Fruit fly (Drosophila melanogaster) whole organism, pupa: ENCODE measurements around the gene Papst2.

Experiments
- CG10348 ChIP-seq: fragments of 200-800 bp; sonication (Bioruptor generic); IDR thresholded peaks from 2 replicates; pipeline ENCODE4 v1.3.6; 2022; ENCODE audit warnings: missing biosample characterization, missing genetic modification characterization
- CG12605 ChIP-seq: fragments of 200-800 bp; sonication (Bioruptor generic); IDR thresholded peaks from 2 replicates; pipeline ENCODE4 v1.3.6; 2022; ENCODE audit warnings: missing biosample characterization, missing genetic modification characterization
- CG13204 ChIP-seq: fragments of 200-800 bp; sonication (Bioruptor generic); optimal IDR thresholded peaks from 2 replicates; lab custom pipeline; 2018; ENCODE audit warnings: missing biosample characterization, mild to moderate bottlenecking, missing genetic modification characterization, moderate library complexity
- CG15710 ChIP-seq: fragments of 200-800 bp; sonication (Bioruptor generic); optimal IDR thresholded peaks from 2 replicates; lab custom pipeline; 2018; ENCODE audit warnings: missing biosample characterization, mild to moderate bottlenecking, missing genetic modification characterization, moderate library complexity
- CG34367 ChIP-seq: fragments of 200-800 bp; sonication (Bioruptor generic); optimal IDR thresholded peaks from 2 replicates; lab custom pipeline; 2018; ENCODE audit warnings: missing biosample characterization, mild to moderate bottlenecking, missing genetic modification characterization
- CG4496 ChIP-seq: fragments of 200-800 bp; sonication (Bioruptor generic); IDR thresholded peaks from 3 replicates; pipeline ENCODE4 v1.3.6; 2022; ENCODE audit warnings: missing biosample characterization, missing genetic modification characterization
- CG9948 ChIP-seq: fragments of 200-800 bp; sonication (Bioruptor generic); optimal IDR thresholded peaks from 2 replicates; lab custom pipeline; 2018; ENCODE audit warnings: missing biosample characterization, mild to moderate bottlenecking, missing genetic modification characterization, moderate library complexity
- EcR ChIP-seq: fragments of 200-800 bp; sonication (Bioruptor generic); optimal IDR thresholded peaks from 3 replicates; lab custom pipeline; 2019; ENCODE audit warnings: missing biosample characterization, missing genetic modification characterization, mild to moderate bottlenecking, moderate library complexity, missing genetic modification reagents
- Pif1A ChIP-seq: fragments of 200-800 bp; sonication (Bioruptor generic); optimal IDR thresholded peaks from 3 replicates; lab custom pipeline; 2016; ENCODE audit warnings: missing biosample characterization, missing genetic modification characterization
- Snoo ChIP-seq: fragments of 200-800 bp; sonication (Bioruptor generic); optimal IDR thresholded peaks from 3 replicates; lab custom pipeline; 2017; ENCODE audit warnings: missing biosample characterization, mild to moderate bottlenecking, missing genetic modification characterization, inconsistent platforms
- gl ChIP-seq: fragments of 200-800 bp; sonication (Bioruptor generic); optimal IDR thresholded peaks from 2 replicates; lab custom pipeline; 2018; ENCODE audit warnings: missing biosample characterization, mild to moderate bottlenecking, missing genetic modification characterization
- rn ChIP-seq: fragments of 200-800 bp; sonication (Bioruptor generic); IDR thresholded peaks from 2 replicates; pipeline ENCODE4 v1.3.6; 2022; ENCODE audit warnings: missing biosample characterization, missing genetic modification characterization

DNA sequence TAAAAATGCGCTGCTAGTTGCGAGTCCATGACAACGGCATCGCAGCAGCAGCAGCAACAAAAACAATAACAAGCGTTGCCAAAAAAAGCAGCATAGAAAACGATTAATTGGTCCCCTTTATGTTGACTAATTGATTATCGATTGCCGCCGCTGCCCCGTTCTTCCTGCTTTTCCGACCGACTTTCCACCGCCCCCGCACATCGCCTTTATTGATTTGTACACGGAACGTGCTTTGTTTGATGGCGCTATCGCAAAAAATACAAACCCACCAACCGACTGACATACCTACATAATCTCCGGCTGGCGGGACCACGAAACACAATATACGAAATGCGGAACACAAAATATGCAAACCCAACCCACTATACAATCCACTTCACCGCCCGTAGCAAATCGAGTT, 8.9 kb downstream of the Papst2 start:
- TF ChIP-seq CG10348 (GFP tag; lab: Robert Waterston, UW), result no peak
- no peak for TF ChIP-seq CG34367 (tag; lab: Kevin White, UChicago)
- TF ChIP-seq CG15710 (tag; lab: Kevin White, UChicago), result no peak
- TF ChIP-seq CG13204, result no peak
- no peak for TF ChIP-seq CG9948
- TF ChIP-seq CG4496, result no peak
- no peak for TF ChIP-seq Snoo (tag; lab: Kevin White, UChicago)
- TF ChIP-seq gl (tag; lab: Kevin White, UChicago), result no peak
- TF ChIP-seq rn (GFP tag; lab: Robert Waterston, UW), result no peak
- no peak for TF ChIP-seq Pif1A
- no peak for TF ChIP-seq EcR (GFP tag; lab: Kevin White, UChicago)
- TF ChIP-seq CG12605, result no peak
